Fruit fly (Drosophila melanogaster) whole organism, embryonic: ENCODE results near the gene Dlc90F.

Experiments used
- CG14965 ChIP-seq: fragments of 200-800 bp; sonication (Bioruptor generic); optimal IDR thresholded peaks from 2 replicates; lab custom pipeline; 2016; ENCODE audit warnings: missing biosample characterization, missing genetic modification characterization, borderline replicate concordance
- CG2120 ChIP-seq: fragments of 200-800 bp; sonication (Bioruptor generic); optimal IDR thresholded peaks from 3 replicates; lab custom pipeline; 2016; ENCODE audit warnings: missing biosample characterization, missing genetic modification characterization
- CG34376 ChIP-seq: fragments of 200-800 bp; sonication (Bioruptor generic); optimal IDR thresholded peaks from 2 replicates; lab custom pipeline; 2018; ENCODE audit warnings: missing biosample characterization, mild to moderate bottlenecking, missing genetic modification characterization
- CG7786 ChIP-seq: fragments of 200-800 bp; sonication (Bioruptor generic); optimal IDR thresholded peaks from 2 replicates; lab custom pipeline; 2016; ENCODE audit warnings: missing biosample characterization, missing genetic modification characterization
- D19A ChIP-seq: fragments of 200-800 bp; optimal IDR thresholded peaks from 3 replicates; lab custom pipeline; 2019; ENCODE audit warnings: missing biosample characterization, mild to moderate bottlenecking, missing genetic modification characterization, moderate library complexity
- MTF-1 ChIP-seq: fragments of 200-800 bp; sonication (Bioruptor generic); optimal IDR thresholded peaks from 2 replicates; lab custom pipeline; 2018; ENCODE audit warnings: missing biosample characterization, mild to moderate bottlenecking, missing genetic modification characterization, borderline replicate concordance
- Med ChIP-seq: fragments of 200-800 bp; sonication (Bioruptor generic); peaks from one replicate; lab custom pipeline; 2016; ENCODE audit warnings: missing biosample characterization, missing genetic modification characterization, mild to moderate bottlenecking, inconsistent platforms, moderate library complexity
- gce ChIP-seq: fragments of 200-800 bp; sonication (Bioruptor generic); IDR thresholded peaks from 3 replicates; pipeline ENCODE4 v1.3.6; 2022; ENCODE audit warnings: missing biosample characterization, missing genetic modification characterization
- jumu ChIP-seq: fragments of 200-800 bp; sonication (Bioruptor generic); optimal IDR thresholded peaks from 3 replicates; lab custom pipeline; 2016; ENCODE audit warnings: missing biosample characterization, missing genetic modification characterization
- knrl ChIP-seq: fragments of 200-800 bp; sonication (Bioruptor generic); IDR thresholded peaks from 3 replicates; pipeline ENCODE4 v1.3.6; 2022; ENCODE audit warnings: missing biosample characterization, missing genetic modification characterization; ENCODE audit not compliant: partially characterized antibody
- mld ChIP-seq: fragments of 200-800 bp; sonication (Bioruptor generic); IDR thresholded peaks from 3 replicates; pipeline ENCODE4 v1.3.6; 2022; ENCODE audit warnings: missing biosample characterization, missing genetic modification characterization; ENCODE audit not compliant: partially characterized antibody
- so ChIP-seq: fragments of 200-800 bp; sonication (Bioruptor generic); IDR thresholded peaks from 3 replicates; pipeline ENCODE4 v1.3.6; 2022; ENCODE audit warnings: missing biosample characterization, missing genetic modification characterization
- vfl ChIP-seq: fragments of 200-800 bp; sonication (Bioruptor generic); optimal IDR thresholded peaks from 2 replicates; lab custom pipeline; 2016; ENCODE audit warnings: missing biosample characterization, missing genetic modification characterization

- TF ChIP-seq vfl (GFP tag; lab: Kevin White, UChicago) (no peak), D19A (tag; lab: Kevin White, UChicago) (no peak), mld (GFP tag; lab: Robert Waterston, UW) (no peak), CG7786 (GFP tag; lab: Kevin White, UChicago) (no peak), so (GFP tag; lab: Robert Waterston, UW) (no peak), gce (GFP tag; lab: Robert Waterston, UW) (no peak), Med (GFP tag; lab: Kevin White, UChicago) (peak; percentile 3), CG34376 (GFP tag; lab: Kevin White, UChicago) (peak; percentile 42), CG2120 (GFP tag; lab: Kevin White, UChicago) (no peak), knrl (GFP tag; lab: Robert Waterston, UW) (no peak), CG14965 (GFP tag; lab: Kevin White, UChicago) (no peak), MTF-1 (GFP tag; lab: Kevin White, UChicago) (no peak), jumu (GFP tag; lab: Kevin White, UChicago) (no peak)
Observed at dm6 chr3R:18312761-18313160, 13.7 kb downstream of the Dlc90F start.
